Worm (Caenorhabditis elegans) whole organism, L4/young adult: ENCODE results near the gene C54F6.17.

Experiments
- W03F9.2 ChIP-seq: fragments of 150-350 bp; optimal IDR thresholded peaks from 2 replicates; lab custom pipeline; 2014; ENCODE audit warnings: missing biosample characterization, missing genetic modification characterization
- dao-5 ChIP-seq: sonication (generic microtip); optimal IDR thresholded peaks from 2 replicates; lab custom pipeline; 2016; ENCODE audit warnings: missing genotype, missing genetic modification characterization, moderate library complexity, missing compliant biosample characterization
- him-1 ChIP-seq: sonication (generic microtip); optimal IDR thresholded peaks from 2 replicates; lab custom pipeline; 2016; ENCODE audit warnings: missing genotype, missing genetic modification reagents, missing genetic modification characterization, missing compliant biosample characterization

ce11 chrV:7501194-7501593, 26.1 kb upstream of the C54F6.17 start:
- TF ChIP-seq him-1 (tag; lab: Kevin White, UChicago) (no peak), dao-5 (tag; lab: Kevin White, UChicago) (no peak), W03F9.2 (tag; lab: Kevin White, UChicago) (no peak)
